Worm (Caenorhabditis elegans) whole organism, early embryonic: ENCODE measurements around the gene R01H2.2.

Source experiments
- B0310.2 ChIP-seq: sonication (generic microtip); optimal IDR thresholded peaks from 2 replicates; lab custom pipeline; 2016; ENCODE audit warnings: mild to moderate bottlenecking, missing genetic modification characterization, missing compliant biosample characterization
- aly-1 ChIP-seq: sonication (generic microtip); optimal IDR thresholded peaks from 2 replicates; lab custom pipeline; 2016; ENCODE audit warnings: missing genetic modification characterization, missing compliant biosample characterization
- ama-1 ChIP-seq: fragments of 150-350 bp; optimal IDR thresholded peaks from 2 replicates; lab custom pipeline; 2014
- flt-1 ChIP-seq: fragments of 200-800 bp; sonication (Bioruptor generic); IDR thresholded peaks from 2 replicates; pipeline ENCODE4 v1.3.6; 2022; ENCODE audit warnings: missing genetic modification characterization, missing compliant biosample characterization
- hmbx-1 ChIP-seq: sonication (generic microtip); optimal IDR thresholded peaks from 2 replicates; lab custom pipeline; 2016; ENCODE audit warnings: mild to moderate bottlenecking, missing genetic modification characterization, missing compliant biosample characterization
- tbx-11 ChIP-seq: fragments of 200-800 bp; sonication (Bioruptor generic); IDR thresholded peaks from 2 replicates; pipeline ENCODE4 v1.3.6; 2022; ENCODE audit warnings: missing genetic modification characterization, missing compliant biosample characterization

ce11 chrIII:7084908-7085307 is 28.6 kb downstream of the R01H2.2 start, which contains the start of gene tofu-7:
- TF ChIP-seq aly-1 (tag; lab: Kevin White, UChicago) (no peak), ama-1 (lab: Kevin White, UChicago) (no peak), flt-1 (no peak), tbx-11 (GFP tag; lab: Robert Waterston, UW) (no peak), hmbx-1 (no peak), B0310.2 (tag; lab: Kevin White, UChicago) (no peak)
